Fruit fly (Drosophila melanogaster) whole organism, prepupa: Measurements from ENCODE around the gene CG43057.
A peak's percentile ranks its signal among the peaks of the same experiment; 100 is the strongest.

Experiments
- CG3919 ChIP-seq: fragments of 200-800 bp; sonication (Bioruptor generic); optimal IDR thresholded peaks from 3 replicates; lab custom pipeline; 2016; ENCODE audit warnings: missing biosample characterization, missing genetic modification characterization
- Eip78C ChIP-seq: fragments of 200-800 bp; sonication (Bioruptor generic); peaks from one replicate; lab custom pipeline; 2016; ENCODE audit warnings: missing biosample characterization, missing genetic modification characterization
- Hr4 ChIP-seq: fragments of 200-800 bp; sonication (Bioruptor generic); optimal IDR thresholded peaks from 3 replicates; lab custom pipeline; 2016; ENCODE audit warnings: missing biosample characterization, missing genetic modification characterization
- Lpt ChIP-seq: fragments of 200-800 bp; sonication (Bioruptor generic); optimal IDR thresholded peaks from 3 replicates; lab custom pipeline; 2016; ENCODE audit warnings: missing biosample characterization, missing genetic modification characterization
- achi ChIP-seq: fragments of 200-800 bp; sonication (Bioruptor generic); optimal IDR thresholded peaks from 3 replicates; lab custom pipeline; 2016; ENCODE audit warnings: missing biosample characterization, missing genetic modification characterization
- cyc ChIP-seq: fragments of 200-800 bp; sonication (Bioruptor generic); optimal IDR thresholded peaks from 3 replicates; lab custom pipeline; 2016; ENCODE audit warnings: missing biosample characterization, missing genetic modification characterization
- net ChIP-seq: fragments of 200-800 bp; sonication (Bioruptor generic); optimal IDR thresholded peaks from 3 replicates; lab custom pipeline; 2016; ENCODE audit warnings: missing biosample characterization, missing genetic modification characterization
- pdm3 ChIP-seq: fragments of 200-800 bp; sonication (Bioruptor generic); optimal IDR thresholded peaks from 3 replicates; lab custom pipeline; 2016; ENCODE audit warnings: missing biosample characterization, missing genetic modification characterization

DNA sequence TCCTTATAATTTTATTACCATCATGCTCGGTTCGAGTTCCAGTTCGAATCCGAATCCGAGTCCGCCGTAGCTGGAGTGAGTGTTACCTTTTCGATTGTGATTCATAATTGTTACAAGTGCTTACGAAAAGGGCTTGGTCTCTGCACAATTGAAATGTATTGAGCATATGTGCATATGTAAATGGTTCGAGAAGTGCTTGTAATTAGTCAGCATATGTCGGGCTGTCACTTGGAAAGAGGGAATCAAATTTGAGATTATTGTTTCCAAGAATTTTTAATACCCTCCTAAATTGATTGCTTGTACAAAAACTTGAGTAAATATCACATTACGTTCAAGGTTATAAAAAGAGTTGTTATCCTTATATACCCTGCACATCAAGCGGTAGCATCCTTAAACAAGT is 49.6 kb upstream of the CG43057 start:
- TF ChIP-seq cyc (no peak), achi (GFP tag; lab: Kevin White, UChicago) (no peak), Hr4 (GFP tag; lab: Kevin White, UChicago) (peak; percentile 3), net (GFP tag; lab: Kevin White, UChicago) (no peak), Eip78C (GFP tag; lab: Kevin White, UChicago) (peak; percentile 63), pdm3 (no peak), Lpt (GFP tag; lab: Kevin White, UChicago) (no peak), CG3919 (no peak)
